Fruit fly (Drosophila melanogaster): ENCODE results near the gene Coq5.

Coq5 gene

dm6 chrX:13221311-13221710, 27.0 kb upstream of the Coq5 start:
- TF ChIP-seq Snoo (tag; optimal IDR thresholded peaks at IDR 0.05) (peak; percentile 38), CG8159 (tag; optimal IDR thresholded peaks at IDR 0.05) (no peak), CG13204 (GFP tag; optimal IDR thresholded peaks at IDR 0.05) (no peak), CG10348 (GFP tag; IDR thresholded peaks at IDR 0.05) (no peak), CG9948 (tag; optimal IDR thresholded peaks at IDR 0.05) (no peak), Pif1B (GFP tag; optimal IDR thresholded peaks at IDR 0.05) (peak; percentile 19), CG34367 (tag; optimal IDR thresholded peaks at IDR 0.05) (no peak), CG8301 (tag; optimal IDR thresholded peaks at IDR 0.05) (peak; percentile 33), CG4496 (GFP tag; IDR thresholded peaks at IDR 0.05) (peak; percentile 56; the same call in 1 of the 3 replicates), CG12605 (GFP tag; IDR thresholded peaks at IDR 0.05) (no peak), fd96Ca (GFP tag; IDR thresholded peaks at IDR 0.05) (0 out of 3 replicates have a peak, but pooled peaks have one; percentile 15), CG14655 (GFP tag; optimal IDR thresholded peaks at IDR 0.05) (peak; percentile 11), CG32121 (GFP tag; IDR thresholded peaks at IDR 0.05) (peak; percentile 19; the same call in 1 of the 2 replicates), EcR (GFP tag; optimal IDR thresholded peaks at IDR 0.05) (no peak), gl (tag; optimal IDR thresholded peaks at IDR 0.05) (no peak), rn (GFP tag; IDR thresholded peaks at IDR 0.05) (no peak), D1 (tag; optimal IDR thresholded peaks at IDR 0.05) (no peak), Pif1A (GFP tag; optimal IDR thresholded peaks at IDR 0.05) (peak; percentile 35), CG17806 (tag; optimal IDR thresholded peaks at IDR 0.05) (no peak), Ets98B (GFP tag; IDR thresholded peaks at IDR 0.05) (no peak), CG15710 (tag; optimal IDR thresholded peaks at IDR 0.05) (no peak)

- peak; percentile 54 for TF ChIP-seq CG8159 (tag; optimal IDR thresholded peaks at IDR 0.05)
- TF ChIP-seq CG15710 (tag; optimal IDR thresholded peaks at IDR 0.05), result no peak
- no peak for TF ChIP-seq gl (tag; optimal IDR thresholded peaks at IDR 0.05)
Measured at dm6 chrX:13220418-13220817, 26.1 kb upstream of the Coq5 start.

dm6 chrX:13219290-13219689, 24.9 kb upstream of the Coq5 start:
- no peak for TF ChIP-seq CG13204 (GFP tag; optimal IDR thresholded peaks at IDR 0.05)

- TF ChIP-seq EcR (GFP tag; optimal IDR thresholded peaks at IDR 0.05), result no peak
- TF ChIP-seq CG14655 (GFP tag; optimal IDR thresholded peaks at IDR 0.05), result peak; percentile 64
- peak; percentile 61 for TF ChIP-seq D1 (tag; optimal IDR thresholded peaks at IDR 0.05)
- peak; percentile 50 for TF ChIP-seq CG8159 (tag; optimal IDR thresholded peaks at IDR 0.05)
- peak; percentile 43; the same call in 1 of the 2 replicates for TF ChIP-seq rn (GFP tag; IDR thresholded peaks at IDR 0.05)
- peak; percentile 44 for TF ChIP-seq CG34367 (tag; optimal IDR thresholded peaks at IDR 0.05)
- peak; percentile 81 for TF ChIP-seq CG4496 (GFP tag; IDR thresholded peaks at IDR 0.05)
- TF ChIP-seq CG9948 (tag; optimal IDR thresholded peaks at IDR 0.05), result peak; percentile 48
- no peak for TF ChIP-seq CG13204 (GFP tag; optimal IDR thresholded peaks at IDR 0.05)
- TF ChIP-seq CG10348 (GFP tag; IDR thresholded peaks at IDR 0.05), result no peak
- no peak for TF ChIP-seq gl (tag; optimal IDR thresholded peaks at IDR 0.05)
- TF ChIP-seq Pif1A (GFP tag; optimal IDR thresholded peaks at IDR 0.05), result peak; percentile 59
- TF ChIP-seq CG32121 (GFP tag; IDR thresholded peaks at IDR 0.05), result peak; percentile 66; the same call in 1 of the 2 replicates
- TF ChIP-seq Pif1B (GFP tag; optimal IDR thresholded peaks at IDR 0.05), result peak; percentile 27
- TF ChIP-seq Snoo (tag; optimal IDR thresholded peaks at IDR 0.05), result peak; percentile 38
- peak; percentile 34 for TF ChIP-seq CG15710 (tag; optimal IDR thresholded peaks at IDR 0.05)
- peak; percentile 51; the same call in 1 of the 2 replicates for TF ChIP-seq CG12605 (GFP tag; IDR thresholded peaks at IDR 0.05)
- peak; percentile 60 for TF ChIP-seq CG8301 (tag; optimal IDR thresholded peaks at IDR 0.05)
- peak; percentile 62 for TF ChIP-seq CG17806 (tag; optimal IDR thresholded peaks at IDR 0.05)
- peak; percentile 54; the same call in 2 of the 3 replicates for TF ChIP-seq fd96Ca (GFP tag; IDR thresholded peaks at IDR 0.05)
- TF ChIP-seq Ets98B (GFP tag; IDR thresholded peaks at IDR 0.05), result peak; percentile 80
Measured at dm6 chrX:13214056-13214455, 19.7 kb upstream of the Coq5 start.

- TF ChIP-seq CG17806 (tag; optimal IDR thresholded peaks at IDR 0.05), result no peak
- TF ChIP-seq CG34367 (tag; optimal IDR thresholded peaks at IDR 0.05), result no peak
- no peak for TF ChIP-seq Ets98B (GFP tag; IDR thresholded peaks at IDR 0.05)
- no peak for TF ChIP-seq Snoo (tag; optimal IDR thresholded peaks at IDR 0.05)
Measured at dm6 chrX:13212138-13212481, 17.8 kb upstream of the Coq5 start, which contains the start of gene REG. Gene REG (plus strand): TSS chrX:13212325.

- TF ChIP-seq rn (GFP tag; IDR thresholded peaks at IDR 0.05) (no peak), CG8301 (tag; optimal IDR thresholded peaks at IDR 0.05) (no peak), CG8159 (tag; optimal IDR thresholded peaks at IDR 0.05) (no peak), Pif1A (GFP tag; optimal IDR thresholded peaks at IDR 0.05) (no peak), fd96Ca (GFP tag; IDR thresholded peaks at IDR 0.05) (0 out of 3 replicates have a peak, but pooled peaks have one; percentile 16)
Measured at dm6 chrX:13211357-13212137, 17.2 kb upstream of the Coq5 start, which contains the start of gene sno. Gene sno (minus strand): TSS chrX:13211674.

- TF ChIP-seq Pif1B (GFP tag; optimal IDR thresholded peaks at IDR 0.05), result no peak
- no peak for TF ChIP-seq CG12605 (GFP tag; IDR thresholded peaks at IDR 0.05)
- TF ChIP-seq CG8301 (tag; optimal IDR thresholded peaks at IDR 0.05), result no peak
- no peak for TF ChIP-seq Snoo (tag; optimal IDR thresholded peaks at IDR 0.05)
- no peak for TF ChIP-seq Pif1A (GFP tag; optimal IDR thresholded peaks at IDR 0.05)
- no peak for TF ChIP-seq CG4496 (GFP tag; IDR thresholded peaks at IDR 0.05)
- no peak for TF ChIP-seq CG17806 (tag; optimal IDR thresholded peaks at IDR 0.05)
- TF ChIP-seq CG13204 (GFP tag; optimal IDR thresholded peaks at IDR 0.05), result no peak
- TF ChIP-seq Ets98B (GFP tag; IDR thresholded peaks at IDR 0.05), result no peak
- TF ChIP-seq CG34367 (tag; optimal IDR thresholded peaks at IDR 0.05), result no peak
- TF ChIP-seq CG15710 (tag; optimal IDR thresholded peaks at IDR 0.05), result no peak
- TF ChIP-seq CG10348 (GFP tag; IDR thresholded peaks at IDR 0.05), result no peak
- TF ChIP-seq CG8159 (tag; optimal IDR thresholded peaks at IDR 0.05), result no peak
- TF ChIP-seq CG9948 (tag; optimal IDR thresholded peaks at IDR 0.05), result no peak
- TF ChIP-seq gl (tag; optimal IDR thresholded peaks at IDR 0.05), result no peak
- TF ChIP-seq fd96Ca (GFP tag; IDR thresholded peaks at IDR 0.05), result no peak
- no peak for TF ChIP-seq CG32121 (GFP tag; IDR thresholded peaks at IDR 0.05)
- TF ChIP-seq EcR (GFP tag; optimal IDR thresholded peaks at IDR 0.05), result no peak
Measured at dm6 chrX:13210429-13210828, 16.1 kb upstream of the Coq5 start.
